Worm (Caenorhabditis elegans): ENCODE data around the gene F31D5.6.

The F31D5.6 gene

ce11 chrII:4194127-4194526 is 15.4 kb upstream of the F31D5.6 start, which contains the start of gene mth-2 (continued):
- no peak for TF ChIP-seq pag-3 (tag; optimal IDR thresholded peaks at IDR 0.05; ENCODE audit: borderline replicate concordance, insufficient read depth)
- TF ChIP-seq mef-2 (tag; optimal IDR thresholded peaks at IDR 0.05) = no peak

- peak; percentile 95 for TF ChIP-seq nhr-85 (tag)
Observed at ce11 chrII:4202633-4203032, 6.9 kb upstream of the F31D5.6 start.

ce11 chrII:4203729-4204184 is 5.7 kb upstream of the F31D5.6 start, which contains the start of gene mth-1:
TSS of gene mth-1 (minus strand) at chrII:4203779.
- TF ChIP-seq nhr-76 (tag; optimal IDR thresholded peaks at IDR 0.05) = no peak
- TF ChIP-seq efl-1 (optimal IDR thresholded peaks at IDR 0.05) = no peak
- TF ChIP-seq efl-1 (GFP tag; optimal IDR thresholded peaks at IDR 0.05 in 1 of 2) = peak in 1 of 2 experiments; percentile 40
- no peak for TF ChIP-seq irx-1 (tag; optimal IDR thresholded peaks at IDR 0.05)
- no peak for TF ChIP-seq ceh-63 (GFP tag; optimal IDR thresholded peaks at IDR 0.05)
- TF ChIP-seq elt-2 (tag; optimal IDR thresholded peaks at IDR 0.05) = peak; percentile 97
- no peak for TF ChIP-seq ceh-90 (tag; optimal IDR thresholded peaks at IDR 0.05)
- no peak for TF ChIP-seq vab-15 (tag; optimal IDR thresholded peaks at IDR 0.05)
- no peak for TF ChIP-seq alr-1 (tag; optimal IDR thresholded peaks at IDR 0.05; ENCODE audit: borderline replicate concordance)
- TF ChIP-seq nhr-90 (tag; optimal IDR thresholded peaks at IDR 0.05; ENCODE audit: poor library complexity) = no peak
- TF ChIP-seq sox-4 (tag; optimal IDR thresholded peaks at IDR 0.05) = no peak
- no peak for TF ChIP-seq snpc-4 (tag; optimal IDR thresholded peaks at IDR 0.05)

- TF ChIP-seq hlh-17 (GFP tag; optimal IDR thresholded peaks at IDR 0.05; ENCODE audit: borderline replicate concordance) (no peak), lin-35 (GFP tag; optimal IDR thresholded peaks at IDR 0.05) (no peak), Y116A8C.19 (tag; optimal IDR thresholded peaks at IDR 0.05; ENCODE audit: borderline replicate concordance) (no peak), irx-1 (tag; optimal IDR thresholded peaks at IDR 0.05) (no peak), fkh-8 (tag; optimal IDR thresholded peaks at IDR 0.05) (no peak), ceh-88 (GFP tag; IDR thresholded peaks at IDR 0.05) (no peak), swsn-7 (tag; optimal IDR thresholded peaks at IDR 0.05) (no peak), tbx-2 (tag; optimal IDR thresholded peaks at IDR 0.05) (no peak), elt-2 (tag; optimal IDR thresholded peaks at IDR 0.05) (no peak), unc-30 (tag; optimal IDR thresholded peaks at IDR 0.05) (no peak)
Observed at ce11 chrII:4211113-4211512, 1.6 kb downstream of the F31D5.6 start, which contains the start of gene F31D5.7. TSS of gene F31D5.7 (plus strand) at chrII:4211413.

- no peak for TF ChIP-seq sup-37 (GFP tag; optimal IDR thresholded peaks at IDR 0.05)
- TF ChIP-seq lir-3 (tag; optimal IDR thresholded peaks at IDR 0.05; ENCODE audit: poor library complexity) = no peak
- no peak for TF ChIP-seq aha-1 (tag; optimal IDR thresholded peaks at IDR 0.05)
- no peak for TF ChIP-seq mef-2 (tag; optimal IDR thresholded peaks at IDR 0.05)
- TF ChIP-seq zip-4 (GFP tag; optimal IDR thresholded peaks at IDR 0.05) = no peak
- TF ChIP-seq efl-1 (optimal IDR thresholded peaks at IDR 0.05) = no peak
- TF ChIP-seq efl-1 (GFP tag; optimal IDR thresholded peaks at IDR 0.05 in 1 of 2) = no peak
- no peak for TF ChIP-seq pqm-1 (tag; optimal IDR thresholded peaks at IDR 0.05)
- TF ChIP-seq blmp-1 (tag; optimal IDR thresholded peaks at IDR 0.05) = no peak
- TF ChIP-seq lin-39 (tag; optimal IDR thresholded peaks at IDR 0.05) = no peak
- no peak for TF ChIP-seq nhr-90 (tag; optimal IDR thresholded peaks at IDR 0.05; ENCODE audit: poor library complexity)
- no peak for TF ChIP-seq tbx-2 (tag; optimal IDR thresholded peaks at IDR 0.05)
- TF ChIP-seq ztf-4 (tag; optimal IDR thresholded peaks at IDR 0.05) = no peak
- no peak for TF ChIP-seq mep-1 (tag; optimal IDR thresholded peaks at IDR 0.05)
- no peak for TF ChIP-seq lin-15B (tag; optimal IDR thresholded peaks at IDR 0.05)
- no peak for TF ChIP-seq dsc-1 (tag; optimal IDR thresholded peaks at IDR 0.05)
- no peak for TF ChIP-seq ces-1 (GFP tag; optimal IDR thresholded peaks at IDR 0.05)
- no peak for TF ChIP-seq nhr-28 (tag; optimal IDR thresholded peaks at IDR 0.05)
- no peak for TF ChIP-seq vab-15 (tag; optimal IDR thresholded peaks at IDR 0.05)
Observed at ce11 chrII:4215318-4215717, 5.8 kb downstream of the F31D5.6 start, which contains the start of gene F31D5.2. TSS of gene F31D5.2 (plus strand) at chrII:4215618.
